Fruit fly (Drosophila melanogaster) whole organism, embryonic: ENCODE data around the gene Tace.

Source experiments
- Ada2b ChIP-seq: fragments of 200-800 bp; sonication (Bioruptor generic); IDR thresholded peaks from 2 replicates; pipeline ENCODE4 v1.3.6; 2022; ENCODE audit warnings: missing biosample characterization, missing genetic modification characterization
- CG10267 ChIP-seq: fragments of 200-800 bp; sonication (Bioruptor generic); optimal IDR thresholded peaks from 2 replicates; lab custom pipeline; 2018; ENCODE audit warnings: missing biosample characterization, mild to moderate bottlenecking, missing genetic modification characterization, moderate library complexity
- CG10274 ChIP-seq: fragments of 200-800 bp; sonication (Bioruptor generic); optimal IDR thresholded peaks from 3 replicates; lab custom pipeline; 2017; ENCODE audit warnings: missing biosample characterization, mild to moderate bottlenecking, missing genetic modification characterization
- CG11093 ChIP-seq: fragments of 200-800 bp; sonication (Bioruptor generic); IDR thresholded peaks from 3 replicates; pipeline ENCODE4 v1.3.6; 2022; ENCODE audit warnings: missing biosample characterization, missing genetic modification characterization
- CG11398 ChIP-seq: fragments of 200-800 bp; sonication (Bioruptor generic); optimal IDR thresholded peaks from 2 replicates; lab custom pipeline; 2016; ENCODE audit warnings: missing biosample characterization, missing genetic modification characterization
- CG13775 ChIP-seq: fragments of 200-800 bp; sonication (Bioruptor generic); optimal IDR thresholded peaks from 3 replicates; lab custom pipeline; 2017; ENCODE audit warnings: missing biosample characterization, mild to moderate bottlenecking, missing genetic modification characterization
- CG17568 ChIP-seq: fragments of 200-800 bp; sonication (Bioruptor generic); optimal IDR thresholded peaks from 2 replicates; lab custom pipeline; 2018; ENCODE audit warnings: missing biosample characterization, mild to moderate bottlenecking, missing genetic modification characterization, moderate library complexity
- CG18011 ChIP-seq: fragments of 200-800 bp; sonication (Bioruptor generic); optimal IDR thresholded peaks from 2 replicates; lab custom pipeline; 2017; ENCODE audit warnings: missing biosample characterization, missing genetic modification characterization, mild to moderate bottlenecking, moderate library complexity, missing genotype
- CG18599 ChIP-seq: fragments of 200-800 bp; sonication (Bioruptor generic); optimal IDR thresholded peaks from 3 replicates; lab custom pipeline; 2017; ENCODE audit warnings: missing biosample characterization, missing genetic modification characterization, mild to moderate bottlenecking, moderate library complexity, missing genetic modification reagents
- CG2712 ChIP-seq: fragments of 200-800 bp; optimal IDR thresholded peaks from 3 replicates; lab custom pipeline; 2019; ENCODE audit warnings: missing biosample characterization, mild to moderate bottlenecking, missing genetic modification characterization, moderate library complexity
- CG34376 ChIP-seq: fragments of 200-800 bp; sonication (Bioruptor generic); optimal IDR thresholded peaks from 2 replicates; lab custom pipeline; 2018; ENCODE audit warnings: missing biosample characterization, mild to moderate bottlenecking, missing genetic modification characterization
- CG4360 ChIP-seq: fragments of 200-800 bp; sonication (Bioruptor generic); IDR thresholded peaks from 2 replicates; pipeline ENCODE4 v1.3.6; 2022; ENCODE audit warnings: missing biosample characterization, missing genetic modification characterization
- CG4854 ChIP-seq: fragments of 200-800 bp; sonication (Bioruptor generic); optimal IDR thresholded peaks from 2 replicates; lab custom pipeline; 2016; ENCODE audit warnings: missing biosample characterization, missing genetic modification characterization, inconsistent platforms
- CG5245 ChIP-seq: fragments of 200-800 bp; sonication (Bioruptor generic); optimal IDR thresholded peaks from 3 replicates; lab custom pipeline; 2016; ENCODE audit warnings: missing biosample characterization, missing genetic modification characterization
- CG6813 ChIP-seq: fragments of 200-800 bp; sonication (Bioruptor generic); optimal IDR thresholded peaks from 2 replicates; lab custom pipeline; 2017; ENCODE audit warnings: missing biosample characterization, missing genetic modification characterization, mild to moderate bottlenecking, moderate library complexity, missing genetic modification reagents
- CG7357 ChIP-seq: fragments of 200-800 bp; sonication (Bioruptor generic); IDR thresholded peaks from 3 replicates; pipeline ENCODE4 v1.3.6; 2022; ENCODE audit warnings: missing biosample characterization, missing genetic modification characterization
- CkIIα-i1 ChIP-seq: fragments of 200-800 bp; sonication (Bioruptor generic); IDR thresholded peaks from 2 replicates; pipeline ENCODE4 v1.3.6; 2022; ENCODE audit warnings: missing biosample characterization, missing genetic modification characterization
- Dek ChIP-seq: fragments of 200-800 bp; sonication (Bioruptor generic); optimal IDR thresholded peaks from 3 replicates; lab custom pipeline; 2019; ENCODE audit warnings: missing biosample characterization, mild to moderate bottlenecking, missing genetic modification characterization, moderate library complexity
- Drgx ChIP-seq: fragments of 200-800 bp; sonication (Bioruptor generic); IDR thresholded peaks from 2 replicates; pipeline ENCODE4 v1.3.6; 2022; ENCODE audit warnings: missing biosample characterization, missing genetic modification characterization
- E2f2 ChIP-seq: fragments of 200-800 bp; sonication (Bioruptor generic); IDR thresholded peaks from 2 replicates; pipeline ENCODE4 v1.3.6; 2022; ENCODE audit warnings: missing biosample characterization, missing genetic modification characterization
- Hand ChIP-seq: fragments of 200-800 bp; sonication (Bioruptor generic); optimal IDR thresholded peaks from 2 replicates; lab custom pipeline; 2017; ENCODE audit warnings: mild to moderate bottlenecking, missing biosample characterization, missing genetic modification reagents, missing genetic modification characterization
- HmgD ChIP-seq: fragments of 200-800 bp; sonication (Bioruptor generic); optimal IDR thresholded peaks from 3 replicates; lab custom pipeline; 2016; ENCODE audit warnings: missing biosample characterization, missing genetic modification characterization
- Hr39 ChIP-seq: fragments of >200 bp; optimal IDR thresholded peaks from 2 replicates; lab custom pipeline; 2017
- MTF-1 ChIP-seq: fragments of 200-800 bp; sonication (Bioruptor generic); optimal IDR thresholded peaks from 2 replicates; lab custom pipeline; 2018; ENCODE audit warnings: missing biosample characterization, mild to moderate bottlenecking, missing genetic modification characterization, borderline replicate concordance
- NC2α ChIP-seq: fragments of 200-800 bp; sonication (Bioruptor generic); optimal IDR thresholded peaks from 2 replicates; lab custom pipeline; 2016; ENCODE audit warnings: missing biosample characterization, missing genetic modification characterization
- Nf-YA ChIP-seq: fragments of 200-800 bp; sonication (Bioruptor generic); IDR thresholded peaks from 2 replicates; pipeline ENCODE4 v1.3.6; 2022; ENCODE audit warnings: missing biosample characterization, missing genetic modification characterization
- Ssrp ChIP-seq: fragments of 200-800 bp; sonication (Bioruptor generic); optimal IDR thresholded peaks from 2 replicates; lab custom pipeline; 2018; ENCODE audit warnings: missing biosample characterization, mild to moderate bottlenecking, missing genetic modification characterization, moderate library complexity
- btn ChIP-seq: fragments of 200-800 bp; sonication (Bioruptor generic); optimal IDR thresholded peaks from 2 replicates; lab custom pipeline; 2016; ENCODE audit warnings: missing biosample characterization, missing genetic modification characterization
- croc ChIP-seq: fragments of 200-800 bp; sonication (Bioruptor generic); conservative IDR thresholded peaks from 3 replicates; pipeline ENCODE4 v1.3.6; 2022; ENCODE audit warnings: missing biosample characterization, missing genetic modification characterization
- dm ChIP-seq: fragments of 200-800 bp; sonication (Bioruptor generic); optimal IDR thresholded peaks from 3 replicates; lab custom pipeline; 2016; ENCODE audit warnings: missing biosample characterization, missing genetic modification characterization
- eve ChIP-seq, 2 experiments: fragments of >200 bp; optimal IDR thresholded peaks; 2 replicates each; lab custom pipeline; 2017; ENCODE audit warnings: missing biosample characterization in 2 of 2, missing genetic modification characterization in 2 of 2
- ewg ChIP-seq: fragments of 200-800 bp; sonication (Bioruptor generic); optimal IDR thresholded peaks from 3 replicates; lab custom pipeline; 2017; ENCODE audit warnings: mild to moderate bottlenecking, missing biosample characterization, missing genetic modification reagents, missing genetic modification characterization
- hb ChIP-seq: fragments of 200-800 bp; sonication (Bioruptor generic); IDR thresholded peaks from 3 replicates; pipeline ENCODE4 v1.3.6; 2022; ENCODE audit warnings: missing biosample characterization, missing genetic modification characterization; ENCODE audit not compliant: partially characterized antibody
- hbn ChIP-seq: fragments of 200-800 bp; sonication (Bioruptor generic); IDR thresholded peaks from 2 replicates; pipeline ENCODE4 v1.3.6; 2022; ENCODE audit warnings: missing biosample characterization, missing genetic modification characterization; ENCODE audit not compliant: partially characterized antibody
- jigr1 ChIP-seq: fragments of 200-800 bp; sonication (Bioruptor generic); IDR thresholded peaks from 3 replicates; pipeline ENCODE4 v1.3.6; 2022; ENCODE audit warnings: missing biosample characterization, missing genetic modification characterization
- jumu ChIP-seq: fragments of 200-800 bp; sonication (Bioruptor generic); optimal IDR thresholded peaks from 3 replicates; lab custom pipeline; 2016; ENCODE audit warnings: missing biosample characterization, missing genetic modification characterization
- kah ChIP-seq: fragments of 200-800 bp; sonication (Bioruptor generic); optimal IDR thresholded peaks from 2 replicates; lab custom pipeline; 2018; ENCODE audit warnings: missing biosample characterization, mild to moderate bottlenecking, missing genetic modification characterization
- lilli ChIP-seq: fragments of 200-800 bp; sonication (Bioruptor generic); optimal IDR thresholded peaks from 3 replicates; lab custom pipeline; 2016; ENCODE audit warnings: missing biosample characterization, missing genetic modification characterization
- luna ChIP-seq: fragments of 200-800 bp; sonication (Bioruptor generic); optimal IDR thresholded peaks from 2 replicates; lab custom pipeline; 2016; ENCODE audit warnings: missing biosample characterization, missing genetic modification characterization
- mam ChIP-seq: fragments of 200-800 bp; sonication (Bioruptor generic); optimal IDR thresholded peaks from 3 replicates; lab custom pipeline; 2016; ENCODE audit warnings: missing biosample characterization, missing genetic modification characterization
- nau ChIP-seq: fragments of 200-800 bp; sonication (Bioruptor generic); optimal IDR thresholded peaks from 3 replicates; lab custom pipeline; 2017; ENCODE audit warnings: missing biosample characterization, mild to moderate bottlenecking, missing genetic modification characterization, missing genetic modification reagents
- odd ChIP-seq: fragments of 200-800 bp; sonication (Bioruptor generic); optimal IDR thresholded peaks from 2 replicates; lab custom pipeline; 2017; ENCODE audit warnings: missing biosample characterization, mild to moderate bottlenecking, missing genetic modification characterization
- pb ChIP-seq: fragments of 200-800 bp; sonication (Bioruptor generic); optimal IDR thresholded peaks from 3 replicates; lab custom pipeline; 2016; ENCODE audit warnings: missing biosample characterization, missing genetic modification characterization
- seq ChIP-seq: fragments of 200-800 bp; sonication (Bioruptor generic); IDR thresholded peaks from 2 replicates; pipeline ENCODE4 v1.3.6; 2022; ENCODE audit warnings: missing biosample characterization, missing genetic modification characterization
- stc ChIP-seq: fragments of 200-800 bp; sonication (Bioruptor generic); IDR thresholded peaks from 2 replicates; pipeline ENCODE4 v1.3.6; 2022; ENCODE audit warnings: missing biosample characterization, missing genetic modification characterization
- tio ChIP-seq: fragments of 200-800 bp; sonication (Bioruptor generic); optimal IDR thresholded peaks from 2 replicates; lab custom pipeline; 2017; ENCODE audit warnings: missing biosample characterization, missing genetic modification characterization, inconsistent platforms
- tna ChIP-seq: fragments of 200-800 bp; sonication (Bioruptor generic); IDR thresholded peaks from 2 replicates; pipeline ENCODE4 v1.3.6; 2022; ENCODE audit warnings: missing biosample characterization, missing genetic modification characterization; ENCODE audit not compliant: partially characterized antibody
- trem ChIP-seq: fragments of 200-800 bp; optimal IDR thresholded peaks from 3 replicates; lab custom pipeline; 2019; ENCODE audit warnings: missing biosample characterization, mild to moderate bottlenecking, missing genetic modification characterization, moderate library complexity
- trh ChIP-seq: fragments of 200-800 bp; sonication (Bioruptor generic); optimal IDR thresholded peaks from 2 replicates; lab custom pipeline; 2016; ENCODE audit warnings: missing biosample characterization, missing genetic modification characterization
- vnd ChIP-seq: fragments of 200-800 bp; sonication (Bioruptor generic); IDR thresholded peaks from 3 replicates; pipeline ENCODE4 v1.3.6; 2022; ENCODE audit warnings: missing biosample characterization, missing genetic modification characterization; ENCODE audit not compliant: partially characterized antibody
- zen2 ChIP-seq: fragments of 200-800 bp; sonication (Bioruptor generic); IDR thresholded peaks from 3 replicates; pipeline ENCODE4 v1.3.6; 2022; ENCODE audit warnings: missing biosample characterization, missing genetic modification characterization; ENCODE audit not compliant: partially characterized antibody

Tace gene

DNA sequence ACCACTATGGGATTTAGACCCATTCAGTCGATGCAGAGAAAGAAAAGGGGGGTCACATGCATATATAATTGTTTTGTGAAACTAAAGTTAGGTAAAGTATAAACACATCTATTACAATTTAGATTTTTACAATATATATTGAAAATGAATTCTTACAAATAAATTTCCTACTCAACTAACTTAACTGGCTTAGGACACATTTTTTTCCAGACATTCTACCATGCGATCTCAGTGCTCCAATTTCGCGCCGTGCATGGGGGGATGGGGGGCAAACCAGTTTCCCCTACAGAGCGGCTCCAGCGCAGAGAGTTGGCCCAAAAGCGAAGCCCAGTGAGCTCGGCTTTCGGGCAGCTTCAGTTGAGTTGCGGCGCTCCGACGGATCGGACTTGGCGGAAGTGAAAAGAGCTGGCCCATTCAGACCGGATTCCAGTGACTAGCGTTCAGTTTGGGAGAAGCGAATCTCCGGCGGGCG is 17.2 kb upstream of the Tace start, which contains the start of gene CG7896 (continued):
- no peak for TF ChIP-seq luna (GFP tag; lab: Kevin White, UChicago)
- 0 out of 2 replicates have a peak, but pooled peaks have one; percentile 52 for TF ChIP-seq Nf-YA (GFP tag; lab: Robert Waterston, UW)
- peak; percentile 75 for TF ChIP-seq seq (GFP tag; lab: Robert Waterston, UW)
- peak; percentile 48 for TF ChIP-seq CG6813 (GFP tag; lab: Kevin White, UChicago)
- TF ChIP-seq HmgD (GFP tag; lab: Kevin White, UChicago), result no peak
- TF ChIP-seq hbn (GFP tag; lab: Robert Waterston, UW), result no peak
- TF ChIP-seq zen2 (GFP tag; lab: Robert Waterston, UW), result no peak
- TF ChIP-seq MTF-1, result no peak
- no peak for TF ChIP-seq CG11398 (GFP tag; lab: Kevin White, UChicago)
- peak; percentile 17 for TF ChIP-seq Hand
- no peak for TF ChIP-seq CG4360 (GFP tag; lab: Robert Waterston, UW)
- peak; percentile 24 for TF ChIP-seq Dek (tag; lab: Kevin White, UChicago)
- peak; percentile 55; the same call in 1 of the 2 replicates for TF ChIP-seq E2f2
- TF ChIP-seq ewg, result peak; percentile 39
- TF ChIP-seq CG10267, result peak; percentile 55
- peak; percentile 40 for TF ChIP-seq CG5245 (GFP tag; lab: Kevin White, UChicago)
- TF ChIP-seq trh (GFP tag; lab: Kevin White, UChicago), result no peak
- peak; percentile 8 for TF ChIP-seq CG10274 (GFP tag; lab: Kevin White, UChicago)
- TF ChIP-seq CkIIα-i1 (GFP tag; lab: Robert Waterston, UW), result no peak
- TF ChIP-seq Ada2b (GFP tag; lab: Robert Waterston, UW), result peak; percentile 76
- TF ChIP-seq jigr1 (GFP tag; lab: Robert Waterston, UW), result peak; percentile 65; the same call in 1 of the 3 replicates
- peak; percentile 78 for TF ChIP-seq CG11093 (GFP tag; lab: Robert Waterston, UW)
- no peak for TF ChIP-seq eve (GFP tag; optimal IDR thresholded peaks at IDR 0.05; lab: Kevin White, UChicago)
- no peak for TF ChIP-seq CG17568 (GFP tag; lab: Kevin White, UChicago)
- TF ChIP-seq CG34376 (GFP tag; lab: Kevin White, UChicago), result peak; percentile 21
- TF ChIP-seq pb, result peak; percentile 10
- peak; percentile 10 for TF ChIP-seq kah (GFP tag; lab: Kevin White, UChicago)
- TF ChIP-seq dm (GFP tag; lab: Kevin White, UChicago), result no peak
- peak; percentile 58 for TF ChIP-seq CG13775
- no peak for TF ChIP-seq jumu (GFP tag; lab: Kevin White, UChicago)
- peak; percentile 76 for TF ChIP-seq croc
- peak; percentile 71 for TF ChIP-seq CG18599 (GFP tag; lab: Kevin White, UChicago)
- TF ChIP-seq Drgx (GFP tag; lab: Robert Waterston, UW), result peak; percentile 90
- TF ChIP-seq nau (GFP tag; lab: Kevin White, UChicago), result peak; percentile 38
- TF ChIP-seq CG4854 (GFP tag; lab: Kevin White, UChicago), result no peak
- no peak for TF ChIP-seq vnd
- TF ChIP-seq Ssrp (tag; lab: Kevin White, UChicago), result peak; percentile 42
- no peak for TF ChIP-seq tna (GFP tag; lab: Robert Waterston, UW)
- TF ChIP-seq Hr39 (lab: Kevin White, UChicago), result no peak
- no peak for TF ChIP-seq NC2α
- no peak for TF ChIP-seq mam
- peak; percentile 57 for TF ChIP-seq tio (GFP tag; lab: Kevin White, UChicago)
- peak; percentile 47 for TF ChIP-seq lilli
- TF ChIP-seq hb (GFP tag; lab: Robert Waterston, UW), result no peak
- TF ChIP-seq CG2712 (tag; lab: Kevin White, UChicago), result peak; percentile 84
- TF ChIP-seq odd, result peak; percentile 59
- TF ChIP-seq stc (GFP tag; lab: Robert Waterston, UW), result peak; percentile 80
- peak; percentile 28 for TF ChIP-seq trem
- peak; percentile 80 for TF ChIP-seq CG7357 (GFP tag; lab: Robert Waterston, UW)
- no peak for TF ChIP-seq CG18011 (GFP tag; lab: Kevin White, UChicago)
- TF ChIP-seq btn, result no peak
